Fruit fly (Drosophila melanogaster) whole organism, embryonic: ENCODE measurements around the gene Hr4.

Experiments
- CG10147 ChIP-seq: fragments of 200-800 bp; sonication (Bioruptor generic); optimal IDR thresholded peaks from 2 replicates; lab custom pipeline; 2019; ENCODE audit warnings: missing biosample characterization, mild to moderate bottlenecking, missing genetic modification characterization, moderate library complexity
- CG10366 ChIP-seq: fragments of 200-800 bp; sonication (Bioruptor generic); IDR thresholded peaks from 2 replicates; pipeline ENCODE4 v1.3.6; 2022; ENCODE audit warnings: missing biosample characterization, missing genetic modification characterization
- CG11456 ChIP-seq: fragments of 200-800 bp; sonication (Bioruptor generic); IDR thresholded peaks from 3 replicates; pipeline ENCODE4 v1.3.6; 2022; ENCODE audit warnings: missing biosample characterization, missing genetic modification characterization
- CG11696 ChIP-seq: fragments of 200-800 bp; sonication (Bioruptor generic); IDR thresholded peaks from 2 replicates; pipeline ENCODE4 v1.3.6; 2022; ENCODE audit warnings: missing biosample characterization, missing genetic modification characterization
- CG12071 ChIP-seq: fragments of 200-800 bp; sonication (Bioruptor generic); optimal IDR thresholded peaks from 3 replicates; lab custom pipeline; 2018; ENCODE audit warnings: missing biosample characterization, mild to moderate bottlenecking, missing genetic modification characterization
- CG14965 ChIP-seq: fragments of 200-800 bp; sonication (Bioruptor generic); optimal IDR thresholded peaks from 2 replicates; lab custom pipeline; 2016; ENCODE audit warnings: missing biosample characterization, missing genetic modification characterization, borderline replicate concordance
- CG1529 ChIP-seq: fragments of 200-800 bp; sonication (Bioruptor generic); optimal IDR thresholded peaks from 3 replicates; lab custom pipeline; 2018; ENCODE audit warnings: missing biosample characterization, missing genetic modification characterization
- CG1647 ChIP-seq: fragments of 200-800 bp; sonication (Bioruptor generic); optimal IDR thresholded peaks from 3 replicates; lab custom pipeline; 2016; ENCODE audit warnings: missing biosample characterization, missing genetic modification characterization
- CG16813 ChIP-seq: fragments of 200-800 bp; sonication (Bioruptor generic); IDR thresholded peaks from 3 replicates; pipeline ENCODE4 v1.3.6; 2022; ENCODE audit warnings: missing biosample characterization, missing genetic modification characterization; ENCODE audit not compliant: partially characterized antibody
- CG17361 ChIP-seq: fragments of 200-800 bp; sonication (Bioruptor generic); IDR thresholded peaks from 3 replicates; pipeline ENCODE4 v1.3.6; 2022; ENCODE audit warnings: missing biosample characterization, missing genetic modification characterization
- CG18011 ChIP-seq: fragments of 200-800 bp; sonication (Bioruptor generic); optimal IDR thresholded peaks from 2 replicates; lab custom pipeline; 2017; ENCODE audit warnings: missing biosample characterization, missing genetic modification characterization, mild to moderate bottlenecking, moderate library complexity, missing genotype
- CG18619 ChIP-seq: fragments of 200-800 bp; sonication (Bioruptor generic); optimal IDR thresholded peaks from 3 replicates; lab custom pipeline; 2017; ENCODE audit warnings: missing biosample characterization, mild to moderate bottlenecking, missing genetic modification characterization
- CG2199 ChIP-seq: fragments of 200-800 bp; sonication (Bioruptor generic); IDR thresholded peaks from 3 replicates; pipeline ENCODE4 v1.3.6; 2022; ENCODE audit warnings: missing biosample characterization, missing genetic modification characterization
- CG31224 ChIP-seq: fragments of 200-800 bp; sonication (Bioruptor generic); IDR thresholded peaks from 2 replicates; pipeline ENCODE4 v1.3.6; 2022; ENCODE audit warnings: missing biosample characterization, missing genetic modification characterization
- CG43689 ChIP-seq: fragments of 200-800 bp; sonication (Bioruptor generic); IDR thresholded peaks from 2 replicates; pipeline ENCODE4 v1.3.6; 2022; ENCODE audit warnings: missing biosample characterization, missing genetic modification characterization
- CG6654 ChIP-seq: fragments of 200-800 bp; sonication (Bioruptor generic); optimal IDR thresholded peaks from 2 replicates; lab custom pipeline; 2017; ENCODE audit warnings: missing biosample characterization, mild to moderate bottlenecking, missing genetic modification characterization
- CG8359 ChIP-seq: fragments of 200-800 bp; sonication (Bioruptor generic); optimal IDR thresholded peaks from 2 replicates; lab custom pipeline; 2017; ENCODE audit warnings: missing biosample characterization, mild to moderate bottlenecking, missing genetic modification characterization, borderline replicate concordance
- D ChIP-seq, 2 experiments: fragments of 200-800 bp in 1 of 2; fragments of >200 bp in 1 of 2; sonication (Bioruptor generic) in 1 of 2; optimal IDR thresholded peaks; 2 replicates in 1 of 2; 3 replicates in 1 of 2; lab custom pipeline; 2017; ENCODE audit warnings: mild to moderate bottlenecking in 1 of 2, missing biosample characterization in 1 of 2, missing genetic modification characterization in 1 of 2, missing genetic modification reagents in 1 of 2
- Doc2 ChIP-seq: fragments of 200-800 bp; sonication (Bioruptor generic); IDR thresholded peaks from 2 replicates; pipeline ENCODE4 v1.3.6; 2022; ENCODE audit warnings: missing biosample characterization, missing genetic modification characterization
- Dp ChIP-seq: fragments of 200-800 bp; sonication (Bioruptor generic); optimal IDR thresholded peaks from 2 replicates; lab custom pipeline; 2018; ENCODE audit warnings: missing biosample characterization, mild to moderate bottlenecking, missing genetic modification characterization, moderate library complexity
- Hr3 ChIP-seq: fragments of 200-800 bp; sonication (Bioruptor generic); optimal IDR thresholded peaks from 3 replicates; lab custom pipeline; 2016; ENCODE audit warnings: missing biosample characterization, missing genetic modification characterization
- Max ChIP-seq: fragments of 200-800 bp; sonication (Bioruptor generic); optimal IDR thresholded peaks from 2 replicates; lab custom pipeline; 2016; ENCODE audit warnings: missing biosample characterization, mild to moderate bottlenecking, missing genetic modification characterization
- Mrtf ChIP-seq: fragments of 200-800 bp; sonication (Bioruptor generic); IDR thresholded peaks from 3 replicates; pipeline ENCODE4 v1.3.6; 2022; ENCODE audit warnings: missing biosample characterization, missing genetic modification characterization
- Neu2 ChIP-seq: fragments of 200-800 bp; sonication (Bioruptor generic); optimal IDR thresholded peaks from 3 replicates; lab custom pipeline; 2016; ENCODE audit warnings: missing biosample characterization, missing genetic modification characterization, borderline replicate concordance
- Oaz ChIP-seq: fragments of 200-800 bp; sonication (Bioruptor generic); IDR thresholded peaks from 2 replicates; pipeline ENCODE4 v1.3.6; 2022; ENCODE audit warnings: missing biosample characterization, missing genetic modification characterization
- Pdp1 ChIP-seq, 2 experiments: fragments of 200-800 bp; sonication (Bioruptor generic); optimal IDR thresholded peaks; 3 replicates each; lab custom pipeline; 2016; ENCODE audit warnings: missing biosample characterization in 2 of 2, missing genetic modification characterization in 2 of 2, mild to moderate bottlenecking in 1 of 2, moderate library complexity in 1 of 2
- Rx ChIP-seq: fragments of 200-800 bp; sonication (Bioruptor generic); IDR thresholded peaks from 2 replicates; pipeline ENCODE4 v1.3.6; 2022; ENCODE audit warnings: missing biosample characterization, missing genetic modification characterization
- Sin3A ChIP-seq: fragments of >200 bp; optimal IDR thresholded peaks from 2 replicates; lab custom pipeline; 2018
- Sox102F ChIP-seq: fragments of 200-800 bp; sonication (Bioruptor generic); optimal IDR thresholded peaks from 2 replicates; lab custom pipeline; 2018; ENCODE audit warnings: missing biosample characterization, mild to moderate bottlenecking, missing genetic modification characterization, moderate library complexity
- Spps ChIP-seq: fragments of 200-800 bp; sonication (Bioruptor generic); optimal IDR thresholded peaks from 2 replicates; lab custom pipeline; 2018; ENCODE audit warnings: missing biosample characterization, mild to moderate bottlenecking, missing genetic modification characterization
- Vsx1 ChIP-seq: fragments of 200-800 bp; sonication (Bioruptor generic); optimal IDR thresholded peaks from 2 replicates; lab custom pipeline; 2017; ENCODE audit warnings: missing biosample characterization, mild to moderate bottlenecking, missing genetic modification characterization, missing genetic modification reagents
- amos ChIP-seq: fragments of 200-800 bp; sonication (Bioruptor generic); IDR thresholded peaks from 2 replicates; pipeline ENCODE4 v1.3.6; 2022; ENCODE audit warnings: missing biosample characterization, missing genetic modification characterization; ENCODE audit not compliant: partially characterized antibody
- ash1 ChIP-seq: fragments of 200-800 bp; sonication (Bioruptor generic); optimal IDR thresholded peaks from 2 replicates; lab custom pipeline; 2018; ENCODE audit warnings: missing biosample characterization, mild to moderate bottlenecking, missing genetic modification characterization
- bab2 ChIP-seq: fragments of 200-800 bp; sonication (Bioruptor generic); optimal IDR thresholded peaks from 2 replicates; lab custom pipeline; 2016; ENCODE audit warnings: missing biosample characterization, missing genetic modification characterization
- cad ChIP-seq: fragments of >200 bp; optimal IDR thresholded peaks from 2 replicates; lab custom pipeline; 2017; ENCODE audit warnings: missing biosample characterization, missing genetic modification characterization
- cas ChIP-seq: fragments of 200-800 bp; sonication (Bioruptor generic); IDR thresholded peaks from 2 replicates; pipeline ENCODE4 v1.3.6; 2022; ENCODE audit warnings: missing biosample characterization, missing genetic modification characterization
- dan ChIP-seq: fragments of 200-800 bp; sonication (Bioruptor generic); IDR thresholded peaks from 2 replicates; pipeline ENCODE4 v1.3.6; 2022; ENCODE audit warnings: missing biosample characterization, missing genetic modification characterization
- dmrt99B ChIP-seq: fragments of 200-800 bp; sonication (Bioruptor generic); optimal IDR thresholded peaks from 2 replicates; lab custom pipeline; 2018; ENCODE audit warnings: missing biosample characterization, mild to moderate bottlenecking, missing genetic modification characterization, moderate library complexity
- esg ChIP-seq: fragments of 200-800 bp; sonication (Bioruptor generic); conservative IDR thresholded peaks from 2 replicates; pipeline ENCODE4 v1.3.6; 2022; ENCODE audit warnings: missing biosample characterization, missing genetic modification characterization
- exex ChIP-seq: fragments of 200-800 bp; sonication (Bioruptor generic); optimal IDR thresholded peaks from 4 replicates; lab custom pipeline; 2018; ENCODE audit warnings: missing biosample characterization, mild to moderate bottlenecking, missing genetic modification characterization, moderate library complexity
- fd3F ChIP-seq: fragments of 200-800 bp; sonication (Bioruptor generic); optimal IDR thresholded peaks from 2 replicates; lab custom pipeline; 2018; ENCODE audit warnings: missing biosample characterization, mild to moderate bottlenecking, missing genetic modification characterization, moderate library complexity
- h ChIP-seq: fragments of >200 bp; optimal IDR thresholded peaks from 2 replicates; lab custom pipeline; 2017
- kay ChIP-seq: fragments of 200-800 bp; sonication (Bioruptor generic); optimal IDR thresholded peaks from 2 replicates; lab custom pipeline; 2016; ENCODE audit warnings: missing biosample characterization, missing genetic modification characterization
- lmd ChIP-seq: fragments of 200-800 bp; sonication (Bioruptor generic); IDR thresholded peaks from 2 replicates; pipeline ENCODE4 v1.3.6; 2022; ENCODE audit warnings: missing biosample characterization, missing genetic modification characterization
- maf-S ChIP-seq: fragments of 200-800 bp; sonication (Bioruptor generic); optimal IDR thresholded peaks from 2 replicates; lab custom pipeline; 2016; ENCODE audit warnings: missing biosample characterization, missing genetic modification characterization
- peb ChIP-seq: fragments of 200-800 bp; sonication (Bioruptor generic); IDR thresholded peaks from 2 replicates; pipeline ENCODE4 v1.3.6; 2022; ENCODE audit warnings: missing biosample characterization, missing genetic modification characterization
- pnt ChIP-seq: fragments of 200-800 bp; sonication (Bioruptor generic); optimal IDR thresholded peaks from 3 replicates; lab custom pipeline; 2016; ENCODE audit warnings: missing biosample characterization, missing genetic modification characterization
- prd ChIP-seq, 3 experiments: fragments of >200 bp in 2 of 3; fragments of 200-800 bp in 1 of 3; sonication (Bioruptor generic) in 1 of 3; optimal IDR thresholded peaks in 2 of 3; IDR thresholded peaks in 1 of 3; 2 replicates in 2 of 3; 3 replicates in 1 of 3; pipeline versions ENCODE4 v1.3.6 to Lab custom; 2017 to 2022; ENCODE audit warnings: missing biosample characterization in 1 of 3, missing genetic modification characterization in 1 of 3
- tio ChIP-seq: fragments of 200-800 bp; sonication (Bioruptor generic); optimal IDR thresholded peaks from 2 replicates; lab custom pipeline; 2017; ENCODE audit warnings: missing biosample characterization, missing genetic modification characterization, inconsistent platforms
- trh ChIP-seq: fragments of 200-800 bp; sonication (Bioruptor generic); optimal IDR thresholded peaks from 2 replicates; lab custom pipeline; 2016; ENCODE audit warnings: missing biosample characterization, missing genetic modification characterization

Hr4 gene

dm6 chrX:1948508-1949065, 6.8 kb downstream of the Hr4 start (continued):
- TF ChIP-seq CG18011 (GFP tag; lab: Kevin White, UChicago) (peak; percentile 39), CG12071 (peak; percentile 60), fd3F (GFP tag; lab: Kevin White, UChicago) (peak; percentile 49), CG1647 (GFP tag; lab: Kevin White, UChicago) (no peak), peb (GFP tag; lab: Robert Waterston, UW) (no peak), CG16813 (GFP tag; lab: Robert Waterston, UW) (no peak), Max (GFP tag; lab: Kevin White, UChicago) (no peak), Dp (GFP tag; lab: Kevin White, UChicago) (no peak), esg (GFP tag; lab: Robert Waterston, UW) (peak; percentile 33), maf-S (GFP tag; lab: Kevin White, UChicago) (peak; percentile 33), Hr3 (no peak), Sin3A (lab: Kevin White, UChicago) (no peak), CG11456 (GFP tag; lab: Robert Waterston, UW) (peak; percentile 68; the same call in 1 of the 3 replicates), CG43689 (no peak), tio (GFP tag; lab: Kevin White, UChicago) (peak; percentile 13), dmrt99B (tag; lab: Kevin White, UChicago) (peak; percentile 13), D (optimal IDR thresholded peaks at IDR 0.05; lab: Kevin White, UChicago) (no peak), D (GFP tag; optimal IDR thresholded peaks at IDR 0.05; lab: Kevin White, UChicago) (no peak), CG18619 (GFP tag; lab: Kevin White, UChicago) (peak; percentile 58), dan (no peak), exex (tag; lab: Kevin White, UChicago) (no peak), h (no peak), kay (GFP tag; lab: Kevin White, UChicago) (no peak), amos (no peak), CG31224 (GFP tag; lab: Robert Waterston, UW) (peak; percentile 42; the same call in 1 of the 2 replicates), CG10366 (GFP tag; lab: Robert Waterston, UW) (peak; percentile 45), prd (optimal IDR thresholded peaks at IDR 0.05; lab: Kevin White, UChicago) (no peak), prd (GFP tag; IDR thresholded peaks at IDR 0.05; lab: Robert Waterston, UW) (peak; percentile 60; the same call in 2 of the 3 replicates), CG11696 (GFP tag; lab: Robert Waterston, UW) (peak; percentile 53; the same call in 1 of the 2 replicates), bab2 (peak; percentile 12), lmd (GFP tag; lab: Robert Waterston, UW) (peak; percentile 55; the same call in 1 of the 2 replicates), CG10147 (GFP tag; lab: Kevin White, UChicago) (peak; percentile 3), CG17361 (peak; percentile 10; the same call in 1 of the 3 replicates), pnt (GFP tag; lab: Kevin White, UChicago) (no peak), Rx (GFP tag; lab: Robert Waterston, UW) (peak; percentile 29; the same call in 1 of the 2 replicates), CG14965 (no peak), Spps (tag; lab: Kevin White, UChicago) (no peak), cad (GFP tag; lab: Kevin White, UChicago) (no peak), Doc2 (GFP tag; lab: Robert Waterston, UW) (no peak), trh (GFP tag; lab: Kevin White, UChicago) (no peak), Neu2 (GFP tag; lab: Kevin White, UChicago) (no peak), ash1 (GFP tag; lab: Kevin White, UChicago) (no peak), CG6654 (peak; percentile 33), Oaz (GFP tag; lab: Robert Waterston, UW) (no peak), Pdp1 (GFP tag; optimal IDR thresholded peaks at IDR 0.05; lab: Kevin White, UChicago) (no peak), CG1529 (GFP tag; lab: Kevin White, UChicago) (peak; percentile 14), Vsx1 (GFP tag; lab: Kevin White, UChicago) (peak; percentile 4), cas (GFP tag; lab: Robert Waterston, UW) (no peak), CG2199 (GFP tag; lab: Robert Waterston, UW) (no peak), Mrtf (GFP tag; lab: Robert Waterston, UW) (no peak), CG8359 (GFP tag; lab: Kevin White, UChicago) (no peak), Sox102F (GFP tag; lab: Kevin White, UChicago) (peak; percentile 27)
